Worm (Caenorhabditis elegans) whole organism, L2 larva: Measurements from ENCODE around the gene F31F7.1.

Experiments used
- R02D3.7 ChIP-seq: fragments of 150-350 bp; optimal IDR thresholded peaks from 2 replicates; lab custom pipeline; 2014; ENCODE audit warnings: missing biosample characterization, missing genetic modification characterization
- alr-1 ChIP-seq: fragments of 150-350 bp; optimal IDR thresholded peaks from 2 replicates; lab custom pipeline; 2014; ENCODE audit warnings: missing biosample characterization, missing genetic modification characterization
- skn-1 ChIP-seq: sonication (generic microtip); optimal IDR thresholded peaks from 2 replicates; lab custom pipeline; 2017; ENCODE audit warnings: missing biosample characterization, missing genetic modification characterization
- ztf-11 ChIP-seq: sonication (generic microtip); optimal IDR thresholded peaks from 2 replicates; lab custom pipeline; 2017; ENCODE audit warnings: missing biosample characterization, missing genetic modification characterization

ce11 chrV:6259139-6259538 is 17.1 kb upstream of the F31F7.1 start, which contains the start of gene K08B12.1:
- TF ChIP-seq alr-1 (tag; lab: Kevin White, UChicago) (no peak), R02D3.7 (tag; lab: Kevin White, UChicago) (no peak), skn-1 (tag; lab: Kevin White, UChicago) (no peak), ztf-11 (no peak)
